Worm (Caenorhabditis elegans): Measurements from ENCODE around the gene ZC262.2.

ZC262.2 gene

DNA sequence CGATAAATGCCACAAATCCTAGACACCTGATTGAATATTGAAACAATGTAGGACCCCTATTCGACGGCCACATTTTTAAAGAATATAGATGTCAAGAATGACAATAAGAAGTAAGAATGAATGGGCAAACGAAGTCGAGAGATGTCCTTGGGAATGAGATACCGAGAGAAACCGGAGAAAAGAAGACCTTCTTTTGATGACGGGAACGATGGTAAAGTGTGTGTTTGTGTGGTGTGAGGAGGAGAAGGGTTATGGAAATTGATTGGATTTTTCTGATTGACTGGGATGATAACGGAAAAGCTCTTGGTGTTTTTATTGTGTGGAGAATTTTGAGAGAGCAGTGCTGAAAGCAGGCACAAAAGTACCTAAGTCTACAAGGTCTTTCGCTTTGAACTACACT, 36.8 kb downstream of the ZC262.2 start, which contains the start of gene R05D3.9:
Gene R05D3.9 (minus strand): TSS at position 101 of the 400 bp plus-strand sequence.
- no peak for TF ChIP-seq efl-3 (GFP tag; optimal IDR thresholded peaks at IDR 0.05)
- TF ChIP-seq hlh-4 (tag; optimal IDR thresholded peaks at IDR 0.05), result no peak
- TF ChIP-seq skn-1 (tag; optimal IDR thresholded peaks at IDR 0.05), result no peak
- TF ChIP-seq nhr-85 (tag), result peak; percentile 46
- no peak for TF ChIP-seq elt-2 (tag; optimal IDR thresholded peaks at IDR 0.05)
- peak; percentile 49 for TF ChIP-seq mep-1 (tag; optimal IDR thresholded peaks at IDR 0.05)
- TF ChIP-seq egl-13 (tag; optimal IDR thresholded peaks at IDR 0.05), result no peak
- TF ChIP-seq dpl-1 (GFP tag; optimal IDR thresholded peaks at IDR 0.05), result no peak
- TF ChIP-seq efl-1 (optimal IDR thresholded peaks at IDR 0.05), result no peak
- peak in 1 of 2 experiments; percentile 6 for TF ChIP-seq efl-1 (GFP tag; optimal IDR thresholded peaks at IDR 0.05 in 1 of 2)
- peak; percentile 35 for TF ChIP-seq blmp-1 (tag; optimal IDR thresholded peaks at IDR 0.05)

DNA sequence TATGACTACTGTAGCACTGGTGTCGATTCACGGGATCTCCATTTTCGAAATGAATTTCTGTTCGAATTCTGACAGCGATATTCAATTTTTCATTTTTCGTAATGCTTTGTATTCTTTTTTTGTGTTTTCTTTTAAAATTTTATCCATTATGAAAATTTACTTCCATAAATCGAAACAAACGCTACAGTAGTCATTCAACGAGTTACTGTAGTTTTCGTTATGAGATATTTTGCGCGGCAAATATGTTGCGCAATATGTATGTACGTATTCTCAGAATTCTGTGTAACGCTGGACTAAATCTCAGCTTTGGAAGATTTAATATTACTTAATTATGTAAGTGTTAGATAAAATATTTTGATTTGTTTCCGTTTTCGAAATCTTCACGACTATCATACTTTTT, 37.3 kb downstream of the ZC262.2 start:
- no peak for TF ChIP-seq efl-1 (optimal IDR thresholded peaks at IDR 0.05)
- peak in 1 of 2 experiments; percentile 17 for TF ChIP-seq efl-1 (GFP tag; optimal IDR thresholded peaks at IDR 0.05 in 1 of 2)
- no peak for TF ChIP-seq fos-1 (tag; optimal IDR thresholded peaks at IDR 0.05)

DNA sequence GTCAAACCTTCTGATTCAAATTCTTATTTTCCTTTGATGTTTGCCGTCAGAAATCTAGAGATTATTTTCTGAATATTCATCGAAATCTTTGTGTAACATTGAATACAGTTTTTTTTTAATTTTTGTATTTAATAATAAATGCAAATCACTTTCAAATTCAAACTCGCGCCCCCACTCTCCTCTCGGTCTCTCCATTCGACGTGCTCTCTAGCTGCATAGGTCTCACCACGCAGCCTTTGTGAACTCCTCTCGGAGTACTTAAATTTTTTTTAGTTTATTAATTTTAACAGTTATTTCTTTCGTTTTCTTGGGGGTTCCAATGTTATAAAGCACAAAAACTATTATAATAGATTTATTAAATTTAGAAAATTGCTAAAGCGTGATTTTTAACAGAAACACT, 38.3 kb downstream of the ZC262.2 start:
- TF ChIP-seq sox-4 (tag; optimal IDR thresholded peaks at IDR 0.05) (no peak), C16A3.4 (tag; optimal IDR thresholded peaks at IDR 0.05) (no peak), efl-1 (optimal IDR thresholded peaks at IDR 0.05) (peak; percentile 35 to 55), efl-1 (GFP tag; optimal IDR thresholded peaks at IDR 0.05 in 1 of 2) (peak; percentile 51 to 60), lin-35 (GFP tag; optimal IDR thresholded peaks at IDR 0.05) (peak in 1 of 2 experiments; percentile 4), fkh-8 (tag; optimal IDR thresholded peaks at IDR 0.05) (no peak), blmp-1 (tag; optimal IDR thresholded peaks at IDR 0.05) (no peak), egl-27 (tag; optimal IDR thresholded peaks at IDR 0.05) (no peak), mef-2 (tag; optimal IDR thresholded peaks at IDR 0.05) (no peak), xbp-1 (tag; optimal IDR thresholded peaks at IDR 0.05) (no peak), C34B4.2 (tag; optimal IDR thresholded peaks at IDR 0.05) (no peak), nhr-20 (tag; optimal IDR thresholded peaks at IDR 0.05) (no peak), fos-1 (tag; optimal IDR thresholded peaks at IDR 0.05) (no peak), nhr-84 (tag; optimal IDR thresholded peaks at IDR 0.05) (no peak), dpl-1 (GFP tag; optimal IDR thresholded peaks at IDR 0.05) (peak in 1 of 3 experiments; percentile 36), pag-3 (tag; optimal IDR thresholded peaks at IDR 0.05; ENCODE audit: borderline replicate concordance, insufficient read depth) (no peak), pax-3 (tag; optimal IDR thresholded peaks at IDR 0.05) (no peak), ama-1 (optimal IDR thresholded peaks at IDR 0.05) (no peak), unc-62 (GFP tag; optimal IDR thresholded peaks at IDR 0.05) (no peak), ztf-4 (tag; optimal IDR thresholded peaks at IDR 0.05) (no peak), hpl-2 (GFP tag; optimal IDR thresholded peaks at IDR 0.05) (no peak), egl-13 (tag; optimal IDR thresholded peaks at IDR 0.05) (no peak)

DNA sequence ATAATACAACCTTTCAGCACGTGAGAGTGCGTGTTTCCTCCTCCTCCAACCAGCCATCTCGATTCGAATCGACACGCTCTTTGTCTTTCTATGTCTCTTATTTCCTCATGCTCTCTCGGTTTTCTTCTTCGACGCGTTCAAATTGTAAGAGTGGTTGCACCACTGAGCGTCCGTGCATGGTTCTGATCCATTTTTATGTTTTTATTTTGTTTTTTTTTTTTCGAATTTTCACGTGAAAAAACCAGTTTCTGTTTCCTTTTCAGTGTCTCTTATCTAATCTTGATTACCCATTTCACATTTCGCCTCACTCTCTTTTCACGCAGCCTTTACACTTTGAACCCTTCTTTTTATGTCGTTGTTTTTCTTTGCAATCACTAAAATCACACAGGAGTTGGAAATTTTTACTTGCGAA, 39.0 kb downstream of the ZC262.2 start:
- TF ChIP-seq ceh-90 (tag; optimal IDR thresholded peaks at IDR 0.05), result no peak
- TF ChIP-seq nhr-237 (tag; optimal IDR thresholded peaks at IDR 0.05), result no peak
- no peak for TF ChIP-seq isw-1 (GFP tag; IDR thresholded peaks at IDR 0.05)
- TF ChIP-seq nhr-76 (tag; optimal IDR thresholded peaks at IDR 0.05), result no peak
- TF ChIP-seq unc-62 (GFP tag; optimal IDR thresholded peaks at IDR 0.05), result no peak
- TF ChIP-seq ceh-88 (GFP tag; IDR thresholded peaks at IDR 0.05), result no peak
- TF ChIP-seq skn-1 (tag; optimal IDR thresholded peaks at IDR 0.05), result no peak
- TF ChIP-seq nhr-11 (tag; optimal IDR thresholded peaks at IDR 0.05), result no peak
- peak; percentile 4 for TF ChIP-seq rnt-1 (tag; optimal IDR thresholded peaks at IDR 0.05)
- TF ChIP-seq aha-1 (tag; optimal IDR thresholded peaks at IDR 0.05), result no peak
- no peak for TF ChIP-seq unc-98 (GFP tag; IDR thresholded peaks at IDR 0.05)
- TF ChIP-seq irx-1 (tag; optimal IDR thresholded peaks at IDR 0.05), result no peak
- no peak for TF ChIP-seq lin-15B (tag; optimal IDR thresholded peaks at IDR 0.05)
- TF ChIP-seq C34B4.2 (tag; optimal IDR thresholded peaks at IDR 0.05), result no peak
- no peak for TF ChIP-seq ztf-4 (tag; optimal IDR thresholded peaks at IDR 0.05)
- TF ChIP-seq lin-13 (GFP tag; optimal IDR thresholded peaks at IDR 0.05), result no peak
- TF ChIP-seq tbx-2 (tag; optimal IDR thresholded peaks at IDR 0.05), result peak; percentile 13
- no peak for TF ChIP-seq ces-1 (GFP tag; optimal IDR thresholded peaks at IDR 0.05)
- peak in 1 of 2 experiments; percentile 20 for TF ChIP-seq efl-1 (optimal IDR thresholded peaks at IDR 0.05)
- TF ChIP-seq efl-1 (GFP tag; optimal IDR thresholded peaks at IDR 0.05 in 1 of 2), result peak; percentile 8 to 66
- TF ChIP-seq mef-2 (tag; optimal IDR thresholded peaks at IDR 0.05), result no peak
- TF ChIP-seq pqm-1 (tag; optimal IDR thresholded peaks at IDR 0.05), result no peak
- no peak for TF ChIP-seq unc-86 (tag; optimal IDR thresholded peaks at IDR 0.05)
- TF ChIP-seq nhr-28 (tag; optimal IDR thresholded peaks at IDR 0.05), result no peak
- no peak for TF ChIP-seq tlp-1 (tag; optimal IDR thresholded peaks at IDR 0.05)
- no peak for TF ChIP-seq unc-30 (tag; optimal IDR thresholded peaks at IDR 0.05)
- TF ChIP-seq ceh-63 (GFP tag; optimal IDR thresholded peaks at IDR 0.05), result no peak
- TF ChIP-seq nhr-84 (tag; optimal IDR thresholded peaks at IDR 0.05), result no peak
- TF ChIP-seq egl-13 (tag; optimal IDR thresholded peaks at IDR 0.05), result no peak

All from whole organism, L1 larva.